7 fruit fly cellular contexts compared by ENCODE assay signal in the genomic region with DNA sequence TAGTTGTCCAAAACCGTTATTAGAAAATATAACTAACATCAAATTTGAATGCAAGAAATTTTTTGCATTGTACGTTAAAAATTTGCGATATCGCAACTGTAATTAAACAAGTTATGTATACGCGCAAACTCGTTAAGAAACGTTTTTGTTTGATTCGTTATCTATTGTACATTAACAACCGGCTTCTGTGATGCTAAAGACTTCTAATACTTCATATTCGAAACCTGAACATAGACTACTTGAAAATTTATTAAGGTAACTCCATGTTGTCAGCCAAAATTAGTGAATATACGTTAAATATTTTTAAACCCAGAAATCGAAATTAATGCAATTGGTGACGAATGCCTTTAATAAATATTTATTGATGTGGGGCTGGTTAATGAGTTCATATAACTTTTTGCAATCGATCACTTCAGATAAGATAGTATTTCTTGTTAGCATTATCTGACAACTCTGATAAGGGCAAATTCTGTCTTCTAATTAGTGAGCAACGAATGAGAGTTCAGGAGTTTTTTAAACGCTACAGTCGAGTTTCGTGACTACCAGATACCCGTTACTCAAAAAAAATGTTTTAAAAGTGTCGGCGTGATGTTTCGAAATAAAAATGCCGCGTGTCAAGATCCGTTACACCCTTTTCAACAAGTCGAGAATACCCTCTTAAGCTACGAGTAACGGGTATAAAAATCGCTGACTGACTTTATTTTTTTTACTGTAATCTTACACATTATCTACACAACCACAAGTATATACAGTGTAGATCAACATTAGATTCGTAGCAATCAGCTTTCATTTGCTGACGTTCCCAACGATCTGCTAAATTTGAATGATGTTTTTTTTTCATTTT.
A peak's percentile ranks its signal among the peaks of the same experiment; 100 is the strongest.
TF ChIP-seq lines count a peak whose summit lies in the region.

No protein-coding gene starts in this region.

- peak; percentile 47 to 55 for TF ChIP-seq CTCF in S2 (optimal IDR thresholded peaks at IDR 0.05; lab: Kevin White, UChicago)
- peak; percentile 76 for TF ChIP-seq CTCF in whole organism, embryonic (GFP tag; optimal IDR thresholded peaks at IDR 0.05; lab: Kevin White, UChicago)

TF ChIP-seq in whole organism, 6 proteins besides CTCF, POLR2A, EP300 and RAD21:
- TF ChIP-seq pan (optimal IDR thresholded peaks at IDR 0.05; lab: Kevin White, UChicago) (peak; percentile 71), psq (optimal IDR thresholded peaks at IDR 0.05; lab: Kevin White, UChicago) (no peak)

TF ChIP-seq in whole organism, adult, 20 proteins besides CTCF, POLR2A, EP300 and RAD21:
- peak; percentile 53 for TF ChIP-seq CG12768 (GFP tag; optimal IDR thresholded peaks at IDR 0.05; lab: Kevin White, UChicago)
- peak; percentile 72 for TF ChIP-seq CG33017 (tag; optimal IDR thresholded peaks at IDR 0.05; lab: Kevin White, UChicago)
- TF ChIP-seq cic (GFP tag; optimal IDR thresholded peaks at IDR 0.05; lab: Kevin White, UChicago) = peak; percentile 67
- peak; percentile 44 for TF ChIP-seq CG5204 (GFP tag; optimal IDR thresholded peaks at IDR 0.05; lab: Kevin White, UChicago)
- no peak for TF ChIP-seq bab1 (GFP tag; optimal IDR thresholded peaks at IDR 0.05; lab: Kevin White, UChicago)
- peak; percentile 11 for TF ChIP-seq CG11617 (GFP tag; optimal IDR thresholded peaks at IDR 0.05; lab: Kevin White, UChicago)
- peak; percentile 73 for TF ChIP-seq tj (GFP tag; optimal IDR thresholded peaks at IDR 0.05; lab: Kevin White, UChicago)
- peak; percentile 56 for TF ChIP-seq CG7101 (tag; optimal IDR thresholded peaks at IDR 0.05; lab: Kevin White, UChicago)
- TF ChIP-seq CG14711 (tag; optimal IDR thresholded peaks at IDR 0.05; lab: Kevin White, UChicago) = no peak
- TF ChIP-seq kay (GFP tag; lab: Kevin White, UChicago; ENCODE audit: borderline replicate concordance) = peak; percentile 96
- no peak for TF ChIP-seq Clk (GFP tag; optimal IDR thresholded peaks at IDR 0.05; lab: Kevin White, UChicago)
- peak; percentile 4 for TF ChIP-seq pad (GFP tag; optimal IDR thresholded peaks at IDR 0.05; lab: Kevin White, UChicago)
- peak; percentile 37 for TF ChIP-seq ovo (GFP tag; optimal IDR thresholded peaks at IDR 0.05; lab: Kevin White, UChicago)

TF ChIP-seq in whole organism, embryonic, 481 proteins besides CTCF, POLR2A, EP300 and RAD21 (continues in another document):
- peak; percentile 36 for TF ChIP-seq CG17385 (GFP tag; optimal IDR thresholded peaks at IDR 0.05; lab: Kevin White, UChicago)
- TF ChIP-seq bcd (GFP tag; optimal IDR thresholded peaks at IDR 0.05; lab: Kevin White, UChicago) = peak; percentile 38
- peak; percentile 25 to 69 for TF ChIP-seq dpn (GFP tag; optimal IDR thresholded peaks at IDR 0.05; lab: Kevin White, UChicago)
- peak; percentile 5 for TF ChIP-seq schlank (tag; optimal IDR thresholded peaks at IDR 0.05; lab: Kevin White, UChicago)
- no peak for TF ChIP-seq disco-r (GFP tag; optimal IDR thresholded peaks at IDR 0.05; lab: Kevin White, UChicago)
- no peak for TF ChIP-seq hkb (optimal IDR thresholded peaks at IDR 0.05; lab: Kevin White, UChicago)
- TF ChIP-seq hkb (GFP tag; IDR thresholded peaks at IDR 0.05; lab: Robert Waterston, UW) = peak; percentile 66
- peak; percentile 82 for TF ChIP-seq row (GFP tag; IDR thresholded peaks at IDR 0.05; lab: Robert Waterston, UW)
- TF ChIP-seq phol (tag; optimal IDR thresholded peaks at IDR 0.05; lab: Kevin White, UChicago) = peak; percentile 35
- peak; percentile 37 for TF ChIP-seq tio (GFP tag; optimal IDR thresholded peaks at IDR 0.05; lab: Kevin White, UChicago)
- no peak; the same call in 1 of the 2 replicates for TF ChIP-seq CG9215 (GFP tag; IDR thresholded peaks at IDR 0.05; lab: Robert Waterston, UW)
- no peak for TF ChIP-seq C15 (GFP tag; IDR thresholded peaks at IDR 0.05; lab: Robert Waterston, UW)
- TF ChIP-seq CG14050 (GFP tag; IDR thresholded peaks at IDR 0.05; lab: Robert Waterston, UW) = no peak
- peak; percentile 2 for TF ChIP-seq CG15696 (tag; optimal IDR thresholded peaks at IDR 0.05; lab: Kevin White, UChicago)
- no peak for TF ChIP-seq CG11560 (tag; IDR thresholded peaks at IDR 0.05; lab: Robert Waterston, UW)
- TF ChIP-seq seq (GFP tag; IDR thresholded peaks at IDR 0.05; lab: Robert Waterston, UW) = 0 out of 2 replicates have a peak, but pooled peaks have one; percentile 24

TF ChIP-seq in whole organism, prepupa, 60 proteins besides CTCF, POLR2A, EP300 and RAD21 (continues in another document):
- no peak for TF ChIP-seq Hr38 (GFP tag; optimal IDR thresholded peaks at IDR 0.05; lab: Kevin White, UChicago)
- no peak for TF ChIP-seq Ets96B (tag; optimal IDR thresholded peaks at IDR 0.05; lab: Kevin White, UChicago)
- TF ChIP-seq Hr4 (GFP tag; optimal IDR thresholded peaks at IDR 0.05; lab: Kevin White, UChicago) = peak; percentile 47
- peak; percentile 42; the same call in 1 of the 3 replicates for TF ChIP-seq eg (GFP tag; IDR thresholded peaks at IDR 0.05; lab: Robert Waterston, UW)
- no peak for TF ChIP-seq ss (GFP tag; optimal IDR thresholded peaks at IDR 0.05; lab: Kevin White, UChicago)
- no peak for TF ChIP-seq CG6854 (GFP tag; optimal IDR thresholded peaks at IDR 0.05; lab: Kevin White, UChicago)
- peak; percentile 14 for TF ChIP-seq fd59A (GFP tag; optimal IDR thresholded peaks at IDR 0.05; lab: Kevin White, UChicago)
- peak; percentile 31 for TF ChIP-seq Blimp-1 (GFP tag; optimal IDR thresholded peaks at IDR 0.05; lab: Kevin White, UChicago)
- TF ChIP-seq Gug (GFP tag; IDR thresholded peaks at IDR 0.05; lab: Robert Waterston, UW) = peak; percentile 65
- TF ChIP-seq lz (GFP tag; optimal IDR thresholded peaks at IDR 0.05; lab: Kevin White, UChicago) = peak; percentile 56
- TF ChIP-seq achi (GFP tag; optimal IDR thresholded peaks at IDR 0.05; lab: Kevin White, UChicago) = peak; percentile 61
- TF ChIP-seq Sox102F (GFP tag; optimal IDR thresholded peaks at IDR 0.05; lab: Kevin White, UChicago) = peak; percentile 77
- TF ChIP-seq dac (GFP tag; optimal IDR thresholded peaks at IDR 0.05; lab: Kevin White, UChicago) = no peak
- TF ChIP-seq svp (GFP tag; lab: Kevin White, UChicago) = peak; percentile 42
- TF ChIP-seq CG8632 (GFP tag; optimal IDR thresholded peaks at IDR 0.05; lab: Kevin White, UChicago) = peak; percentile 55
- peak; percentile 33 for TF ChIP-seq CG10669 (GFP tag; optimal IDR thresholded peaks at IDR 0.05; lab: Kevin White, UChicago)
- peak; percentile 49 for TF ChIP-seq topi (GFP tag; optimal IDR thresholded peaks at IDR 0.05; lab: Kevin White, UChicago)

TF ChIP-seq in whole organism, pupa, 21 proteins besides CTCF, POLR2A, EP300 and RAD21 (continues in another document):
- TF ChIP-seq CG9948 (tag; optimal IDR thresholded peaks at IDR 0.05; lab: Kevin White, UChicago) (peak; percentile 17), CG15710 (tag; optimal IDR thresholded peaks at IDR 0.05; lab: Kevin White, UChicago) (peak; percentile 40), CG14655 (GFP tag; optimal IDR thresholded peaks at IDR 0.05; lab: Kevin White, UChicago) (peak; percentile 60), CG10348 (GFP tag; IDR thresholded peaks at IDR 0.05; lab: Robert Waterston, UW) (no peak), Pif1B (GFP tag; optimal IDR thresholded peaks at IDR 0.05; lab: Kevin White, UChicago) (peak; percentile 23), gl (tag; optimal IDR thresholded peaks at IDR 0.05; lab: Kevin White, UChicago) (no peak), CG8159 (tag; optimal IDR thresholded peaks at IDR 0.05; lab: Kevin White, UChicago) (peak; percentile 36), CG13204 (GFP tag; optimal IDR thresholded peaks at IDR 0.05; lab: Kevin White, UChicago) (no peak), CG34367 (tag; optimal IDR thresholded peaks at IDR 0.05; lab: Kevin White, UChicago) (no peak), CG17806 (tag; optimal IDR thresholded peaks at IDR 0.05; lab: Kevin White, UChicago) (peak; percentile 41), Snoo (tag; optimal IDR thresholded peaks at IDR 0.05; lab: Kevin White, UChicago) (no peak), CG32121 (GFP tag; IDR thresholded peaks at IDR 0.05; lab: Robert Waterston, UW) (peak; percentile 74), fd96Ca (GFP tag; IDR thresholded peaks at IDR 0.05; lab: Robert Waterston, UW) (no peak; the same call in 1 of the 3 replicates), CG4496 (GFP tag; IDR thresholded peaks at IDR 0.05; lab: Robert Waterston, UW) (peak; percentile 78), D1 (tag; optimal IDR thresholded peaks at IDR 0.05; lab: Kevin White, UChicago) (peak; percentile 75), Ets98B (GFP tag; IDR thresholded peaks at IDR 0.05; lab: Robert Waterston, UW) (peak; percentile 79), CG8301 (tag; optimal IDR thresholded peaks at IDR 0.05; lab: Kevin White, UChicago) (peak; percentile 52), Pif1A (GFP tag; optimal IDR thresholded peaks at IDR 0.05; lab: Kevin White, UChicago) (peak; percentile 60), CG12605 (GFP tag; IDR thresholded peaks at IDR 0.05; lab: Robert Waterston, UW) (peak; percentile 67)

TF ChIP-seq in whole organism, wandering third instar larva, 38 proteins besides CTCF, POLR2A, EP300 and RAD21 (continues in another document):
- TF ChIP-seq foxo (GFP tag; optimal IDR thresholded peaks at IDR 0.05; lab: Kevin White, UChicago) (peak in 1 of 2 experiments; percentile 76), sage (GFP tag; optimal IDR thresholded peaks at IDR 0.05; lab: Kevin White, UChicago) (no peak), CrebA (GFP tag; optimal IDR thresholded peaks at IDR 0.05; lab: Kevin White, UChicago; ENCODE audit: borderline replicate concordance) (peak; percentile 79), woc (GFP tag; optimal IDR thresholded peaks at IDR 0.05; lab: Kevin White, UChicago) (peak; percentile 48), psq (GFP tag; optimal IDR thresholded peaks at IDR 0.05; lab: Kevin White, UChicago) (peak; percentile 48), Hr83 (GFP tag; optimal IDR thresholded peaks at IDR 0.05; lab: Kevin White, UChicago; ENCODE audit: poor library complexity, severe bottlenecking) (no peak), Abd-B (GFP tag; optimal IDR thresholded peaks at IDR 0.05; lab: Kevin White, UChicago) (no peak), Dfd (GFP tag; optimal IDR thresholded peaks at IDR 0.05; lab: Kevin White, UChicago) (no peak), CG32264 (GFP tag; optimal IDR thresholded peaks at IDR 0.05; lab: Kevin White, UChicago) (no peak), Mio (GFP tag; optimal IDR thresholded peaks at IDR 0.05; lab: Kevin White, UChicago) (no peak), dl (GFP tag; optimal IDR thresholded peaks at IDR 0.05; lab: Kevin White, UChicago; ENCODE audit: insufficient read depth in 1 of 2, partially characterized antibody in 2 of 2) (no peak), HLH106 (tag; optimal IDR thresholded peaks at IDR 0.05; lab: Kevin White, UChicago) (peak; percentile 45), dsf (GFP tag; optimal IDR thresholded peaks at IDR 0.05; lab: Kevin White, UChicago; ENCODE audit: borderline replicate concordance) (no peak), br (GFP tag; optimal IDR thresholded peaks at IDR 0.05; lab: Kevin White, UChicago) (peak; percentile 68), Myc (optimal IDR thresholded peaks at IDR 0.05; lab: Kevin White, UChicago) (no peak), OdsH (GFP tag; optimal IDR thresholded peaks at IDR 0.05; lab: Kevin White, UChicago) (peak; percentile 67), GATAd (GFP tag; optimal IDR thresholded peaks at IDR 0.05; lab: Kevin White, UChicago) (no peak), Jra (GFP tag; optimal IDR thresholded peaks at IDR 0.05; lab: Kevin White, UChicago) (no peak), tai (GFP tag; optimal IDR thresholded peaks at IDR 0.05; lab: Kevin White, UChicago) (peak; percentile 25), dmrt93B (GFP tag; optimal IDR thresholded peaks at IDR 0.05; lab: Kevin White, UChicago) (no peak)
